Fruit fly (Drosophila melanogaster) whole organism, embryonic: ENCODE data around the gene CycE.

Source experiments
- Asciz ChIP-seq: fragments of 200-800 bp; sonication (Bioruptor generic); optimal IDR thresholded peaks from 2 replicates; lab custom pipeline; 2017; ENCODE audit warnings: missing biosample characterization, mild to moderate bottlenecking, missing genetic modification characterization, missing genetic modification reagents
- B-H2 ChIP-seq: fragments of 200-800 bp; sonication (Bioruptor generic); optimal IDR thresholded peaks from 2 replicates; lab custom pipeline; 2018; ENCODE audit warnings: missing biosample characterization, mild to moderate bottlenecking, missing genetic modification characterization
- CG10209 ChIP-seq: fragments of 200-800 bp; sonication (Bioruptor generic); optimal IDR thresholded peaks from 3 replicates; lab custom pipeline; 2017; ENCODE audit warnings: missing biosample characterization, mild to moderate bottlenecking, missing genetic modification characterization, missing genetic modification reagents
- CG10267 ChIP-seq: fragments of 200-800 bp; sonication (Bioruptor generic); optimal IDR thresholded peaks from 2 replicates; lab custom pipeline; 2018; ENCODE audit warnings: missing biosample characterization, mild to moderate bottlenecking, missing genetic modification characterization, moderate library complexity
- CG10366 ChIP-seq: fragments of 200-800 bp; sonication (Bioruptor generic); IDR thresholded peaks from 2 replicates; pipeline ENCODE4 v1.3.6; 2022; ENCODE audit warnings: missing biosample characterization, missing genetic modification characterization
- CG11456 ChIP-seq: fragments of 200-800 bp; sonication (Bioruptor generic); IDR thresholded peaks from 3 replicates; pipeline ENCODE4 v1.3.6; 2022; ENCODE audit warnings: missing biosample characterization, missing genetic modification characterization
- CG15073 ChIP-seq: fragments of 200-800 bp; sonication (Bioruptor generic); optimal IDR thresholded peaks from 2 replicates; lab custom pipeline; 2016; ENCODE audit warnings: missing biosample characterization, missing genetic modification characterization
- CG16779 ChIP-seq: fragments of 200-800 bp; sonication (Bioruptor generic); IDR thresholded peaks from 2 replicates; pipeline ENCODE4 v1.3.6; 2022; ENCODE audit warnings: missing biosample characterization, missing genetic modification characterization
- CG17359 ChIP-seq: fragments of 200-800 bp; sonication (Bioruptor generic); optimal IDR thresholded peaks from 3 replicates; lab custom pipeline; 2018; ENCODE audit warnings: missing biosample characterization, mild to moderate bottlenecking, missing genetic modification characterization, moderate library complexity
- CG1832 ChIP-seq: fragments of 200-800 bp; sonication (Bioruptor generic); optimal IDR thresholded peaks from 2 replicates; lab custom pipeline; 2017; ENCODE audit warnings: missing biosample characterization, mild to moderate bottlenecking, missing genetic modification characterization, inconsistent platforms
- CG3407 ChIP-seq: fragments of 200-800 bp; sonication (Bioruptor generic); optimal IDR thresholded peaks from 2 replicates; lab custom pipeline; 2018; ENCODE audit warnings: missing biosample characterization, mild to moderate bottlenecking, missing genetic modification characterization
- CG34376 ChIP-seq: fragments of 200-800 bp; sonication (Bioruptor generic); optimal IDR thresholded peaks from 2 replicates; lab custom pipeline; 2018; ENCODE audit warnings: missing biosample characterization, mild to moderate bottlenecking, missing genetic modification characterization
- CG3726 ChIP-seq: fragments of 200-800 bp; sonication (Bioruptor generic); IDR thresholded peaks from 3 replicates; pipeline ENCODE4, ENCODE4 v1.3.6; 2022; ENCODE audit warnings: missing biosample characterization, missing genetic modification characterization
- CG42726 ChIP-seq: fragments of 200-800 bp; sonication (Bioruptor generic); IDR thresholded peaks from 2 replicates; pipeline ENCODE4 v1.3.6; 2022; ENCODE audit warnings: missing biosample characterization, missing genetic modification characterization; ENCODE audit not compliant: partially characterized antibody
- CG43689 ChIP-seq: fragments of 200-800 bp; sonication (Bioruptor generic); IDR thresholded peaks from 2 replicates; pipeline ENCODE4 v1.3.6; 2022; ENCODE audit warnings: missing biosample characterization, missing genetic modification characterization
- CG6272 ChIP-seq: fragments of 200-800 bp; sonication (Bioruptor generic); IDR thresholded peaks from 2 replicates; pipeline ENCODE4 v1.3.6; 2022; ENCODE audit warnings: missing biosample characterization, missing genetic modification characterization
- CG6791 ChIP-seq: fragments of 200-800 bp; sonication (Bioruptor generic); IDR thresholded peaks from 3 replicates; pipeline ENCODE4 v1.3.6; 2022; ENCODE audit warnings: missing biosample characterization, missing genetic modification characterization; ENCODE audit not compliant: partially characterized antibody
- CG8388 ChIP-seq: fragments of 200-800 bp; sonication (Bioruptor generic); optimal IDR thresholded peaks from 2 replicates; lab custom pipeline; 2019; ENCODE audit warnings: missing biosample characterization, mild to moderate bottlenecking, missing genetic modification characterization, moderate library complexity
- CG8924 ChIP-seq: fragments of 200-800 bp; optimal IDR thresholded peaks from 3 replicates; lab custom pipeline; 2019; ENCODE audit warnings: missing biosample characterization, mild to moderate bottlenecking, missing genetic modification characterization, moderate library complexity
- CG9437 ChIP-seq: fragments of 200-800 bp; sonication (Bioruptor generic); optimal IDR thresholded peaks from 2 replicates; lab custom pipeline; 2018; ENCODE audit warnings: missing biosample characterization, mild to moderate bottlenecking, missing genetic modification characterization
- CTCF ChIP-seq: fragments of 200-800 bp; sonication (Bioruptor generic); optimal IDR thresholded peaks from 2 replicates; lab custom pipeline; 2017; ENCODE audit warnings: missing biosample characterization, mild to moderate bottlenecking, missing genetic modification characterization, moderate library complexity
- Chrac-16 ChIP-seq: fragments of 200-800 bp; sonication (Bioruptor generic); optimal IDR thresholded peaks from 3 replicates; lab custom pipeline; 2016; ENCODE audit warnings: missing biosample characterization, missing genetic modification characterization
- CkIIα-i1 ChIP-seq: fragments of 200-800 bp; sonication (Bioruptor generic); IDR thresholded peaks from 2 replicates; pipeline ENCODE4 v1.3.6; 2022; ENCODE audit warnings: missing biosample characterization, missing genetic modification characterization
- Dip3 ChIP-seq: fragments of 200-800 bp; sonication (Bioruptor generic); optimal IDR thresholded peaks from 3 replicates; lab custom pipeline; 2016; ENCODE audit warnings: missing biosample characterization, missing genetic modification characterization
- Dp ChIP-seq: fragments of 200-800 bp; sonication (Bioruptor generic); optimal IDR thresholded peaks from 2 replicates; lab custom pipeline; 2018; ENCODE audit warnings: missing biosample characterization, mild to moderate bottlenecking, missing genetic modification characterization, moderate library complexity
- E2f1 ChIP-seq: fragments of 200-800 bp; sonication (Bioruptor generic); IDR thresholded peaks from 2 replicates; pipeline ENCODE4 v1.3.6; 2022; ENCODE audit warnings: missing biosample characterization, missing genetic modification characterization
- Kr ChIP-seq: fragments of 200-800 bp; sonication (Bioruptor generic); optimal IDR thresholded peaks from 2 replicates; lab custom pipeline; 2017; ENCODE audit warnings: missing biosample characterization, mild to moderate bottlenecking, missing genetic modification characterization
- Pdp1 ChIP-seq, 2 experiments: fragments of 200-800 bp; sonication (Bioruptor generic); optimal IDR thresholded peaks; 3 replicates each; lab custom pipeline; 2016; ENCODE audit warnings: missing biosample characterization in 2 of 2, missing genetic modification characterization in 2 of 2, mild to moderate bottlenecking in 1 of 2, moderate library complexity in 1 of 2
- Rx ChIP-seq: fragments of 200-800 bp; sonication (Bioruptor generic); IDR thresholded peaks from 2 replicates; pipeline ENCODE4 v1.3.6; 2022; ENCODE audit warnings: missing biosample characterization, missing genetic modification characterization
- Sin3A ChIP-seq: fragments of >200 bp; optimal IDR thresholded peaks from 2 replicates; lab custom pipeline; 2018
- Sry-β ChIP-seq: fragments of 200-800 bp; sonication (Bioruptor generic); optimal IDR thresholded peaks from 2 replicates; lab custom pipeline; 2018; ENCODE audit warnings: missing biosample characterization, mild to moderate bottlenecking, missing genetic modification characterization, moderate library complexity
- Taf1 ChIP-seq: fragments of 200-800 bp; sonication (Bioruptor generic); IDR thresholded peaks from 2 replicates; pipeline ENCODE4 v1.3.6; 2022; ENCODE audit warnings: missing biosample characterization, missing genetic modification characterization
- Xbp1 ChIP-seq: fragments of 200-800 bp; sonication (Bioruptor generic); optimal IDR thresholded peaks from 3 replicates; lab custom pipeline; 2016; ENCODE audit warnings: missing biosample characterization, mild to moderate bottlenecking, missing genetic modification characterization
- bbx ChIP-seq: fragments of 200-800 bp; sonication (Bioruptor generic); IDR thresholded peaks from 2 replicates; pipeline ENCODE4 v1.3.6; 2022; ENCODE audit warnings: missing biosample characterization, missing genetic modification characterization; ENCODE audit not compliant: partially characterized antibody
- ci ChIP-seq: fragments of 200-800 bp; sonication (Bioruptor generic); IDR thresholded peaks from 3 replicates; pipeline ENCODE4 v1.3.6; 2022; ENCODE audit warnings: missing biosample characterization, missing genetic modification characterization
- crp ChIP-seq, 2 experiments: fragments of 200-800 bp; sonication (Bioruptor generic); optimal IDR thresholded peaks; 2 replicates in 1 of 2; 3 replicates in 1 of 2; lab custom pipeline; 2017; ENCODE audit warnings: missing biosample characterization in 2 of 2, missing genetic modification characterization in 2 of 2, mild to moderate bottlenecking in 1 of 2, moderate library complexity in 1 of 2
- dimm ChIP-seq: fragments of 200-800 bp; sonication (Bioruptor generic); IDR thresholded peaks from 2 replicates; pipeline ENCODE4 v1.3.6; 2022; ENCODE audit warnings: missing biosample characterization, missing genetic modification characterization
- disco-r ChIP-seq: fragments of 200-800 bp; sonication (Bioruptor generic); optimal IDR thresholded peaks from 2 replicates; lab custom pipeline; 2016; ENCODE audit warnings: missing biosample characterization, missing genetic modification characterization
- exex ChIP-seq: fragments of 200-800 bp; sonication (Bioruptor generic); optimal IDR thresholded peaks from 4 replicates; lab custom pipeline; 2018; ENCODE audit warnings: missing biosample characterization, mild to moderate bottlenecking, missing genetic modification characterization, moderate library complexity
- gt ChIP-seq: fragments of 200-800 bp; sonication (Bioruptor generic); IDR thresholded peaks from 2 replicates; pipeline ENCODE4 v1.3.6; 2022; ENCODE audit warnings: missing biosample characterization, missing genetic modification characterization
- inv ChIP-seq: fragments of 200-800 bp; sonication (Bioruptor generic); IDR thresholded peaks from 2 replicates; pipeline ENCODE4 v1.3.6; 2022; ENCODE audit warnings: missing biosample characterization, missing genetic modification characterization; ENCODE audit not compliant: partially characterized antibody
- kah ChIP-seq: fragments of 200-800 bp; sonication (Bioruptor generic); optimal IDR thresholded peaks from 2 replicates; lab custom pipeline; 2018; ENCODE audit warnings: missing biosample characterization, mild to moderate bottlenecking, missing genetic modification characterization
- lilli ChIP-seq: fragments of 200-800 bp; sonication (Bioruptor generic); optimal IDR thresholded peaks from 3 replicates; lab custom pipeline; 2016; ENCODE audit warnings: missing biosample characterization, missing genetic modification characterization
- luna ChIP-seq: fragments of 200-800 bp; sonication (Bioruptor generic); optimal IDR thresholded peaks from 2 replicates; lab custom pipeline; 2016; ENCODE audit warnings: missing biosample characterization, missing genetic modification characterization
- nerfin-1 ChIP-seq: fragments of 200-800 bp; sonication (Bioruptor generic); optimal IDR thresholded peaks from 3 replicates; lab custom pipeline; 2019; ENCODE audit warnings: missing biosample characterization, mild to moderate bottlenecking, missing genetic modification characterization, moderate library complexity
- repo ChIP-seq: fragments of 200-800 bp; sonication (Bioruptor generic); optimal IDR thresholded peaks from 2 replicates; lab custom pipeline; 2016; ENCODE audit warnings: missing biosample characterization, missing genetic modification characterization
- tio ChIP-seq: fragments of 200-800 bp; sonication (Bioruptor generic); optimal IDR thresholded peaks from 2 replicates; lab custom pipeline; 2017; ENCODE audit warnings: missing biosample characterization, missing genetic modification characterization, inconsistent platforms
- tup ChIP-seq: fragments of 200-800 bp; sonication (Bioruptor generic); optimal IDR thresholded peaks from 2 replicates; lab custom pipeline; 2016; ENCODE audit warnings: missing biosample characterization, mild to moderate bottlenecking, missing genetic modification characterization, moderate library complexity
- vvl ChIP-seq: fragments of 200-800 bp; sonication (Bioruptor generic); IDR thresholded peaks from 2 replicates; pipeline ENCODE4 v1.3.6; 2022; ENCODE audit warnings: missing biosample characterization, missing genetic modification characterization
- wek ChIP-seq: fragments of 200-800 bp; sonication (Bioruptor generic); optimal IDR thresholded peaks from 3 replicates; lab custom pipeline; 2018; ENCODE audit warnings: missing biosample characterization, mild to moderate bottlenecking, missing genetic modification characterization, moderate library complexity
- zen ChIP-seq: fragments of 200-800 bp; sonication (Bioruptor generic); optimal IDR thresholded peaks from 3 replicates; lab custom pipeline; 2018; ENCODE audit warnings: missing biosample characterization, mild to moderate bottlenecking, missing genetic modification characterization, moderate library complexity
- zen2 ChIP-seq: fragments of 200-800 bp; sonication (Bioruptor generic); IDR thresholded peaks from 3 replicates; pipeline ENCODE4 v1.3.6; 2022; ENCODE audit warnings: missing biosample characterization, missing genetic modification characterization; ENCODE audit not compliant: partially characterized antibody

Gene CycE

dm6 chr2L:15770978-15771377, 23.0 kb upstream of the CycE start, which contains the start of gene Ku80 (continued):
- TF ChIP-seq Rx (GFP tag; lab: Robert Waterston, UW) (no peak), inv (no peak), CG8924 (tag; lab: Kevin White, UChicago) (no peak), CG42726 (peak; percentile 44; the same call in 1 of the 2 replicates), crp (GFP tag; optimal IDR thresholded peaks at IDR 0.05; lab: Kevin White, UChicago) (peak in 1 of 2 experiments; percentile 29), Sin3A (lab: Kevin White, UChicago) (peak; percentile 39), nerfin-1 (no peak), Dp (GFP tag; lab: Kevin White, UChicago) (peak; percentile 72), CG9437 (GFP tag; lab: Kevin White, UChicago) (no peak), zen (tag; lab: Kevin White, UChicago) (no peak), repo (GFP tag; lab: Kevin White, UChicago) (no peak), exex (tag; lab: Kevin White, UChicago) (no peak), luna (no peak), CkIIα-i1 (GFP tag; lab: Robert Waterston, UW) (no peak), CTCF (GFP tag; lab: Kevin White, UChicago) (no peak), Kr (GFP tag; lab: Kevin White, UChicago) (no peak), CG34376 (GFP tag; lab: Kevin White, UChicago) (no peak), bbx (peak; percentile 82), CG6791 (peak; percentile 86), B-H2 (GFP tag; lab: Kevin White, UChicago) (no peak), dimm (GFP tag; lab: Robert Waterston, UW) (no peak), Xbp1 (GFP tag; lab: Kevin White, UChicago) (no peak), CG17359 (tag; lab: Kevin White, UChicago) (no peak), Dip3 (no peak), CG43689 (no peak), vvl (GFP tag; lab: Robert Waterston, UW) (no peak), lilli (GFP tag; lab: Kevin White, UChicago) (no peak), zen2 (GFP tag; lab: Robert Waterston, UW) (peak; percentile 47; the same call in 1 of the 3 replicates), Pdp1 (GFP tag; optimal IDR thresholded peaks at IDR 0.05; lab: Kevin White, UChicago) (no peak), gt (GFP tag; lab: Robert Waterston, UW) (no peak), Sry-β (GFP tag; lab: Kevin White, UChicago) (no peak), CG3726 (GFP tag; lab: Robert Waterston, UW) (no peak), CG6272 (GFP tag; lab: Robert Waterston, UW) (no peak), tio (GFP tag; lab: Kevin White, UChicago) (no peak), wek (GFP tag; lab: Kevin White, UChicago) (no peak), CG11456 (GFP tag; lab: Robert Waterston, UW) (no peak), Chrac-16 (GFP tag; lab: Kevin White, UChicago) (no peak), CG15073 (GFP tag; lab: Kevin White, UChicago) (no peak), tup (GFP tag; lab: Kevin White, UChicago) (no peak), CG1832 (GFP tag; lab: Kevin White, UChicago) (no peak), disco-r (GFP tag; lab: Kevin White, UChicago) (no peak), CG3407 (GFP tag; lab: Kevin White, UChicago) (no peak), Asciz (GFP tag; lab: Kevin White, UChicago) (no peak), CG16779 (GFP tag; lab: Robert Waterston, UW) (no peak), kah (no peak), CG10366 (GFP tag; lab: Robert Waterston, UW) (no peak), CG8388 (no peak), ci (no peak), CG10209 (GFP tag; lab: Kevin White, UChicago) (no peak), Taf1 (GFP tag; lab: Robert Waterston, UW) (no peak), CG10267 (tag; lab: Kevin White, UChicago) (peak; percentile 4), E2f1 (GFP tag; lab: Robert Waterston, UW) (no peak)
